Worm (Caenorhabditis elegans): Measurements from ENCODE around the gene Y43C5A.7.

Y43C5A.7 gene

ce11 chrIV:10252886-10253639 lies 24.0 kb upstream of the Y43C5A.7 start:
- TF ChIP-seq elt-1 (tag; optimal IDR thresholded peaks at IDR 0.05; ENCODE audit: borderline replicate concordance, insufficient read depth), result peak; percentile 72
- no peak for TF ChIP-seq snpc-4 (tag; optimal IDR thresholded peaks at IDR 0.05)
- TF ChIP-seq unc-62 (GFP tag; optimal IDR thresholded peaks at IDR 0.05), result no peak
- no peak for TF ChIP-seq ztf-11 (tag; optimal IDR thresholded peaks at IDR 0.05)

DNA sequence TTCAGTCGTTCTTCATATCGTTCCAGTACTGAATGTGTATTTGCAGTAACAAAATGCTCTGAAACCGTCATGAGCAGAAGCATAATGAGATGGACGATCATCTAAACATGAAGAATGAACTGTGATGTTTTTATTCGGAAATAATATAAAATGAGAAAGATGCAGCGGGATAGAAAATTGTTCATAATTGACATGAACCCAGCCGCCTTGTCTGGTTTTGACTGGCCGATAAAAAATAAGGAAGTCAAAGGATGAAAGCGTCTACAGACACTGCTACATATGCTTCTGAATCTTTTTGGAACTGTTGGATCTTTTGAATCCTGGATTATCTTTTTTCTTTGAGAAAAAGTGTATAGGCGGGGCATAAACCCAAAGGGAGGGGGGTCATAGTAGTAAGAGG lies 17.5 kb upstream of the Y43C5A.7 start, which contains the start of gene F01G10.9:
F01G10.9 (minus strand) TSS at position 101 of the 400 bp plus-strand sequence.
- no peak for TF ChIP-seq nhr-76 (tag; optimal IDR thresholded peaks at IDR 0.05)
- no peak for TF ChIP-seq lin-32 (GFP tag; optimal IDR thresholded peaks at IDR 0.05)
- no peak for TF ChIP-seq cnd-1 (tag; optimal IDR thresholded peaks at IDR 0.05)
- TF ChIP-seq elt-1 (tag; optimal IDR thresholded peaks at IDR 0.05; ENCODE audit: borderline replicate concordance, insufficient read depth), result no peak
- TF ChIP-seq unc-120 (tag; optimal IDR thresholded peaks at IDR 0.05; ENCODE audit: poor library complexity, severe bottlenecking), result no peak
- TF ChIP-seq ceh-39 (tag; optimal IDR thresholded peaks at IDR 0.05), result no peak
- no peak for TF ChIP-seq snpc-4 (tag; optimal IDR thresholded peaks at IDR 0.05)
- no peak for TF ChIP-seq mep-1 (tag; optimal IDR thresholded peaks at IDR 0.05)
- TF ChIP-seq hlh-1 (tag; optimal IDR thresholded peaks at IDR 0.05), result no peak
- TF ChIP-seq sem-2 (GFP tag; optimal IDR thresholded peaks at IDR 0.05), result no peak

DNA sequence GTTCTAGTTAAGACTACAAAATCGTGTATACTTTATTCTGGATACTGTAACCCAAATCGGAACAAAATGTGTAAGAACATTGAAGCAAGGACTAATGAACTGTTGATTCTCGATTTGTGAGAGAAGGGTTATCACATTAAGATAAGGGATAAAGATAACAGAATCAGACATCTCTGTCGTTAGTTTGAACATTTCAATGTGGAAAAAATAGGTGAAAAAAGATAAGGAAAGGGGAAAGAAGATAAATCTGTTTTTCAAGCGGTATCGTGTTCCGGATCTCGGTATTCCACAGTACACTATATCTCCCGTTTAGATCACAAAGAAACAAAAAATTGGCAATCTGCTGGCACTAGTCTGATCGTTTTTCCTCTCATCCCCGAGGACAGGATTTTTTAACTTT lies 16.0 kb upstream of the Y43C5A.7 start:
- no peak for TF ChIP-seq hlh-1 (tag; optimal IDR thresholded peaks at IDR 0.05)
- TF ChIP-seq sem-2 (GFP tag; optimal IDR thresholded peaks at IDR 0.05), result no peak
- TF ChIP-seq elt-1 (tag; optimal IDR thresholded peaks at IDR 0.05; ENCODE audit: borderline replicate concordance, insufficient read depth), result peak; percentile 99
- peak; percentile 63 for TF ChIP-seq elt-3 (tag; optimal IDR thresholded peaks at IDR 0.05)
- TF ChIP-seq lin-32 (GFP tag; optimal IDR thresholded peaks at IDR 0.05), result no peak
- TF ChIP-seq ceh-43 (GFP tag; optimal IDR thresholded peaks at IDR 0.05), result no peak

ce11 chrIV:10269137-10269933 lies 7.7 kb upstream of the Y43C5A.7 start, which contains the start of the genes nspd-7 and Y43C5A.2:
nspd-7 (minus strand) TSS chrIV:10269187.
Y43C5A.2 (plus strand) TSS chrIV:10269883.
- TF ChIP-seq sptf-1 (tag; optimal IDR thresholded peaks at IDR 0.05), result no peak
- no peak for TF ChIP-seq ces-1 (GFP tag; optimal IDR thresholded peaks at IDR 0.05)
- no peak for TF ChIP-seq elt-3 (tag; optimal IDR thresholded peaks at IDR 0.05)
- no peak for TF ChIP-seq mls-2 (tag; optimal IDR thresholded peaks at IDR 0.05)
- TF ChIP-seq ceh-83 (GFP tag; optimal IDR thresholded peaks at IDR 0.05), result no peak
- TF ChIP-seq lin-13 (tag; optimal IDR thresholded peaks at IDR 0.05), result no peak

- TF ChIP-seq elt-1 (tag; optimal IDR thresholded peaks at IDR 0.05; ENCODE audit: borderline replicate concordance, insufficient read depth) (no peak), sptf-1 (tag; optimal IDR thresholded peaks at IDR 0.05) (no peak), bed-3 (GFP tag; optimal IDR thresholded peaks at IDR 0.05) (no peak), hlh-1 (tag; optimal IDR thresholded peaks at IDR 0.05) (no peak), drap-1 (GFP tag; optimal IDR thresholded peaks at IDR 0.05) (no peak), unc-120 (tag; optimal IDR thresholded peaks at IDR 0.05; ENCODE audit: poor library complexity, severe bottlenecking) (no peak), ham-2 (GFP tag; optimal IDR thresholded peaks at IDR 0.05) (no peak), pha-4 (tag; optimal IDR thresholded peaks at IDR 0.05) (no peak), blmp-1 (tag; optimal IDR thresholded peaks at IDR 0.05) (no peak), cnd-1 (tag; optimal IDR thresholded peaks at IDR 0.05) (no peak), nhr-237 (tag; optimal IDR thresholded peaks at IDR 0.05) (no peak), mep-1 (tag; optimal IDR thresholded peaks at IDR 0.05) (no peak), ceh-39 (tag; optimal IDR thresholded peaks at IDR 0.05) (no peak), snpc-4 (tag; optimal IDR thresholded peaks at IDR 0.05) (no peak)
Measured at ce11 chrIV:10273360-10273759, 3.7 kb upstream of the Y43C5A.7 start.

DNA sequence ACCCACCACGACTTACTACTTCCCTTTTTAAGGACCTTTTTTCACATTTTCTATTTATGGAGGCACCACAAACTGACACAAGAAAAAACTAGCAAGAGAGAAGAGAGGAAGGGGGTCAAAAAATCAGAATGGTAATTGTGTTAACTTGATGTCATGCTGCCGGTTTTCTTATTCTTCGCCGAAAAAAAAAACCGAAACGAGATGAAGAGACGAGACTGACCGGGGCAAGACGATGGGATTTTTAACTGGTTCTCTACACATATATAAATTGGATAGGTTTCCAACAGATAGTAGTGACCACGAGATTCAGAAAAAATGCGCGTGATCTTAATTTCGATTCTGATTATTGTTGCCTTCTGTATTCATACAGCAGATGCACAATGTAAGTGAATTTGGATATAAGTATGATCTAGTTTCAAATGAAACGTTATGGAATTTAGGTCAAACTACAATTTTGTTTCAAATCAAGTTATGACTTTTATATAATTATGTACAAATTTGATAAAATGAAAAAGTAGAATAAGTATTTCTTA lies 3.2 kb upstream of the Y43C5A.7 start, which contains the start of gene Y43C5A.3:
Y43C5A.3 (plus strand) TSS at position 256 of the 533 bp plus-strand sequence.
- TF ChIP-seq ces-1 (GFP tag; optimal IDR thresholded peaks at IDR 0.05), result no peak
- no peak for TF ChIP-seq flh-1 (GFP tag; optimal IDR thresholded peaks at IDR 0.05)
- TF ChIP-seq nhr-76 (tag; optimal IDR thresholded peaks at IDR 0.05), result no peak
- TF ChIP-seq zip-8 (tag; optimal IDR thresholded peaks at IDR 0.05), result no peak
- TF ChIP-seq lin-13 (tag; optimal IDR thresholded peaks at IDR 0.05), result no peak
- no peak for TF ChIP-seq unc-62 (GFP tag; optimal IDR thresholded peaks at IDR 0.05)
- no peak for TF ChIP-seq nhr-28 (tag; optimal IDR thresholded peaks at IDR 0.05)
- no peak for TF ChIP-seq nhr-2 (tag; optimal IDR thresholded peaks at IDR 0.05)
- TF ChIP-seq ztf-11 (tag; optimal IDR thresholded peaks at IDR 0.05), result no peak
- no peak for TF ChIP-seq sptf-1 (tag; optimal IDR thresholded peaks at IDR 0.05)
- no peak for TF ChIP-seq sem-2 (GFP tag; optimal IDR thresholded peaks at IDR 0.05)
- no peak for TF ChIP-seq blmp-1 (tag; optimal IDR thresholded peaks at IDR 0.05)
- TF ChIP-seq nhr-12 (tag; optimal IDR thresholded peaks at IDR 0.05), result no peak

Measured in whole organism, mixed stage, embryonic.